Fruit fly (Drosophila melanogaster) S2 (cell line): ENCODE measurements around the gene Tak1.

Experiments
- CG8478 ChIP-seq: fragments of >200 bp; optimal IDR thresholded peaks from 2 replicates; lab custom pipeline; 2018
- CTCF ChIP-seq, 2 experiments: fragments of >200 bp; optimal IDR thresholded peaks; 2 replicates each; lab custom pipeline; 2018

dm6 chrX:20510540-20510939, 14.2 kb downstream of the Tak1 start, which contains the start of gene RhoGAP19D:
- no peak for TF ChIP-seq CG8478 (lab: Kevin White, UChicago)
- peak in 1 of 2 experiments; percentile 44 for TF ChIP-seq CTCF (optimal IDR thresholded peaks at IDR 0.05; lab: Kevin White, UChicago)
